Worm (Caenorhabditis elegans): ENCODE data around the gene sru-4.

The sru-4 gene

DNA sequence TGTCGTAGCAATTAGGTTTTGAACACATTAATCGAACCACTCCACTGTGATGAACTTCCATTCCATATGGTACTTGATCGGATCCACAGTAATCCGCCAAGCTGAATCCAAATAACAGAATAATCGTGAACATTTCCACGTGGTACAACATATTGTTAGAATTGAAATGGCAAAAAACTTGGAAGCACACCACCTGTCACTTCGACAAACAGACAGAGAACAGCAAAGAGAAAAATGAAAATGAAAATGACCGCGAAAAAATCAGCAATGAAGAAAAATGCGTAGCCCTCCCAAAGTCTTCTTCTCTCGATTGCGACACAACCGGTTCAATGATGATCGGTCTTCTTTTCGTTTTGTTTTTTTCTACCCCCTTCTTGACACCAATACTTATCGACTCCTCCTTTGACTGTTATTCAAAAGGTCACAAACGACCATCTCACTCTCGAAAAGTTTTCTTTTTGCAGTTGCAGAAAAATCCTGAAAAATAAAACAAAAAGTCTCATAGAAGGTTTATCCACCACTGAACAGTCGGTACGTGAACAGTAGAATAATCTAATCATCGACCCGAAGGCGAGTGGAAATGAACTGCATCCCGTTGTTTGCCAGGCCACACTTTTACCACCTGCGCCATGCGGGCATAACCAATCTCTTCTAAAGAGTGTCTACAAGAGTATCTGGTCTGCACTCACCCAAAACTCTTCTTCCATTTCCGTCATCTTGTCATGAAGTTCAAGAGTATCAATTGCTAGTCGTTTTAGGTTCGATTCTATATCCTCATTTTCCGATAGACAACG is 20.9 kb upstream of the sru-4 start, which contains the start of gene wrt-3 (continued):
- TF ChIP-seq rbr-2 (tag; optimal IDR thresholded peaks at IDR 0.05) (peak; percentile 62), fkh-10 (GFP tag; optimal IDR thresholded peaks at IDR 0.05) (no peak), ces-1 (GFP tag; optimal IDR thresholded peaks at IDR 0.05) (no peak), pqm-1 (tag; optimal IDR thresholded peaks at IDR 0.05) (no peak), zfp-3 (GFP tag; conservative IDR thresholded peaks at IDR 0.05) (0 out of 2 replicates have a peak, but pooled peaks have one; percentile 74), dve-1 (tag; optimal IDR thresholded peaks at IDR 0.05; ENCODE audit: insufficient read depth) (no peak), F37D6.2 (tag; optimal IDR thresholded peaks at IDR 0.05) (no peak), hmg-1.1 (GFP tag; IDR thresholded peaks at IDR 0.05) (peak; percentile 81), nhr-10 (tag; optimal IDR thresholded peaks at IDR 0.05) (no peak), Y105C5A.15 (GFP tag; IDR thresholded peaks at IDR 0.05) (peak; percentile 94), gei-8 (GFP tag; optimal IDR thresholded peaks at IDR 0.05) (peak; percentile 90), lsy-2 (tag; optimal IDR thresholded peaks at IDR 0.05) (peak in 1 of 2 experiments; percentile 12), nhr-11 (tag; optimal IDR thresholded peaks at IDR 0.05) (no peak), skn-1 (tag; optimal IDR thresholded peaks at IDR 0.05) (no peak), T20F7.1 (GFP tag; optimal IDR thresholded peaks at IDR 0.05) (peak; percentile 68), tag-97 (GFP tag; IDR thresholded peaks at IDR 0.05) (no peak), zip-2 (tag; optimal IDR thresholded peaks at IDR 0.05) (no peak), F10B5.3 (tag; optimal IDR thresholded peaks at IDR 0.05) (peak; percentile 64), ctbp-1 (GFP tag; IDR thresholded peaks at IDR 0.05) (no peak; the same call in 1 of the 2 replicates), attf-4 (tag; optimal IDR thresholded peaks at IDR 0.05) (peak; percentile 58), nhr-102 (tag; optimal IDR thresholded peaks at IDR 0.05) (no peak), mdl-1 (tag; optimal IDR thresholded peaks at IDR 0.05) (no peak), tra-1 (GFP tag; IDR thresholded peaks at IDR 0.05) (peak; percentile 79), php-3 (GFP tag; IDR thresholded peaks at IDR 0.05) (no peak), ama-1 (optimal IDR thresholded peaks at IDR 0.05) (no peak), daf-16 (GFP tag; optimal IDR thresholded peaks at IDR 0.05) (peak; percentile 71 to 95), daf-16 (tag; optimal IDR thresholded peaks at IDR 0.05) (no peak), F44E2.7 (GFP tag; IDR thresholded peaks at IDR 0.05) (peak; percentile 97), mdt-29 (GFP tag; IDR thresholded peaks at IDR 0.05) (no peak; the same call in 1 of the 2 replicates), nhr-28 (tag; optimal IDR thresholded peaks at IDR 0.05) (peak; percentile 13), duxl-1 (tag; optimal IDR thresholded peaks at IDR 0.05; ENCODE audit: poor library complexity) (peak; percentile 91), unc-39 (tag; optimal IDR thresholded peaks at IDR 0.05) (no peak), lir-3 (tag; optimal IDR thresholded peaks at IDR 0.05) (peak; percentile 80), spr-1 (tag; optimal IDR thresholded peaks at IDR 0.05) (peak; percentile 74), nhr-77 (tag; optimal IDR thresholded peaks at IDR 0.05) (no peak), ceh-20 (GFP tag; IDR thresholded peaks at IDR 0.05) (no peak), nhr-6 (tag; optimal IDR thresholded peaks at IDR 0.05) (peak; percentile 32), nhr-25 (tag; optimal IDR thresholded peaks at IDR 0.05; ENCODE audit: borderline replicate concordance, insufficient read depth) (no peak), hlh-30 (tag; optimal IDR thresholded peaks at IDR 0.05; ENCODE audit: insufficient read depth) (no peak), daf-19 (GFP tag; conservative IDR thresholded peaks at IDR 0.05) (peak; percentile 90), lin-1 (GFP tag; IDR thresholded peaks at IDR 0.05) (no peak; the same call in none of the 2 replicates), ceh-32 (tag; optimal IDR thresholded peaks at IDR 0.05; ENCODE audit: poor library complexity) (peak; percentile 1), lin-38 (GFP tag; IDR thresholded peaks at IDR 0.05) (no peak), R02D3.7 (tag; optimal IDR thresholded peaks at IDR 0.05) (peak; percentile 40), vab-7 (GFP tag; IDR thresholded peaks at IDR 0.05) (no peak; the same call in 1 of the 2 replicates), nhr-237 (tag; optimal IDR thresholded peaks at IDR 0.05) (no peak), cey-2 (tag; optimal IDR thresholded peaks at IDR 0.05; ENCODE audit: borderline replicate concordance, insufficient read depth) (no peak), hif-1 (tag; optimal IDR thresholded peaks at IDR 0.05) (no peak), ztf-11 (tag; optimal IDR thresholded peaks at IDR 0.05) (no peak)

Data from whole organism, L4 larva.